Worm (Caenorhabditis elegans) whole organism, young adult: ENCODE results near the gene ncx-10.

Source experiments
- B0336.3 ChIP-seq: fragments of 200-800 bp; sonication (Bioruptor generic); IDR thresholded peaks from 2 replicates; pipeline ENCODE4 v1.3.6; 2022; ENCODE audit warnings: missing genetic modification characterization, missing compliant biosample characterization
- F37B4.10 ChIP-seq: fragments of 200-800 bp; sonication (Bioruptor generic); IDR thresholded peaks from 2 replicates; pipeline ENCODE4 v1.3.6; 2022; ENCODE audit warnings: missing genetic modification characterization, missing compliant biosample characterization
- F39B2.1 ChIP-seq: fragments of 200-800 bp; sonication (Bioruptor generic); IDR thresholded peaks from 2 replicates; pipeline ENCODE4 v1.3.6; 2022; ENCODE audit warnings: missing genetic modification reagents, missing genetic modification characterization, missing compliant biosample characterization
- F55B11.4 ChIP-seq: sonication (generic microtip); optimal IDR thresholded peaks from 2 replicates; lab custom pipeline; 2016; ENCODE audit warnings: missing compliant biosample characterization, missing genetic modification characterization, borderline replicate concordance; ENCODE audit not compliant: insufficient read depth
- K12H6.12 ChIP-seq: fragments of 200-800 bp; sonication (Bioruptor generic); optimal IDR thresholded peaks from 2 replicates; lab custom pipeline; 2018; ENCODE audit warnings: mild to moderate bottlenecking, missing genetic modification characterization, missing compliant biosample characterization
- Y67H2A.10 ChIP-seq: fragments of 200-800 bp; sonication (Bioruptor generic); conservative IDR thresholded peaks from 2 replicates; pipeline ENCODE4 v1.3.6; 2022; ENCODE audit warnings: missing genetic modification reagents, missing genetic modification characterization, missing compliant biosample characterization
- ZK185.1 ChIP-seq: sonication (generic microtip); optimal IDR thresholded peaks from 2 replicates; lab custom pipeline; 2016; ENCODE audit warnings: mild to moderate bottlenecking, missing genetic modification characterization, missing compliant biosample characterization; ENCODE audit not compliant: poor library complexity, severe bottlenecking
- bed-2 ChIP-seq: fragments of 200-800 bp; sonication (Bioruptor generic); IDR thresholded peaks from 2 replicates; pipeline ENCODE4 v1.3.6; 2022; ENCODE audit warnings: missing genetic modification reagents, missing genetic modification characterization, missing compliant biosample characterization
- ccch-3 ChIP-seq: fragments of 200-800 bp; sonication (Bioruptor generic); optimal IDR thresholded peaks from 2 replicates; lab custom pipeline; 2018; ENCODE audit warnings: mild to moderate bottlenecking, missing genetic modification characterization, missing compliant biosample characterization
- ceh-100 ChIP-seq: fragments of 200-800 bp; sonication (Bioruptor generic); IDR thresholded peaks from 2 replicates; pipeline ENCODE4 v1.3.6; 2022; ENCODE audit warnings: missing genetic modification reagents, missing genetic modification characterization, missing compliant biosample characterization
- ceh-27 ChIP-seq: fragments of 200-800 bp; sonication (Bioruptor generic); optimal IDR thresholded peaks from 2 replicates; lab custom pipeline; 2018; ENCODE audit warnings: mild to moderate bottlenecking, missing genetic modification characterization, moderate library complexity, missing compliant biosample characterization
- ceh-40 ChIP-seq: fragments of 200-800 bp; sonication (Bioruptor generic); IDR thresholded peaks from 2 replicates; pipeline ENCODE4 v1.3.6; 2022; ENCODE audit warnings: missing genetic modification characterization, missing compliant biosample characterization
- ceh-58 ChIP-seq: fragments of 200-800 bp; sonication (Bioruptor generic); IDR thresholded peaks from 2 replicates; pipeline ENCODE4 v1.3.6; 2022; ENCODE audit warnings: missing genetic modification characterization, missing compliant biosample characterization
- efl-1 ChIP-seq: fragments of 150-350 bp; optimal IDR thresholded peaks from 2 replicates; lab custom pipeline; 2014; ENCODE audit warnings: missing biosample characterization, missing genetic modification reagents, missing genetic modification characterization
- ekl-4 ChIP-seq: fragments of 200-800 bp; sonication (Bioruptor generic); IDR thresholded peaks from 2 replicates; pipeline ENCODE4 v1.3.6; 2022; ENCODE audit warnings: missing genetic modification reagents, missing genetic modification characterization, missing compliant biosample characterization
- ets-4 ChIP-seq: fragments of 200-800 bp; sonication (Bioruptor generic); optimal IDR thresholded peaks from 2 replicates; lab custom pipeline; 2018; ENCODE audit warnings: mild to moderate bottlenecking, missing genetic modification characterization, missing compliant biosample characterization
- gei-17 ChIP-seq: fragments of 200-800 bp; sonication (Bioruptor generic); optimal IDR thresholded peaks from 2 replicates; lab custom pipeline; 2018; ENCODE audit warnings: mild to moderate bottlenecking, missing genetic modification characterization, missing compliant biosample characterization
- hlh-26 ChIP-seq: fragments of 200-800 bp; sonication (Bioruptor generic); conservative IDR thresholded peaks from 2 replicates; pipeline ENCODE4 v1.3.6; 2022; ENCODE audit warnings: missing genetic modification reagents, missing genetic modification characterization, missing compliant biosample characterization
- let-526 ChIP-seq: fragments of 200-800 bp; sonication (Bioruptor generic); IDR thresholded peaks from 2 replicates; pipeline ENCODE4 v1.3.6; 2022; ENCODE audit warnings: missing genetic modification reagents, missing genetic modification characterization, missing compliant biosample characterization
- lin-26 ChIP-seq: fragments of 200-800 bp; sonication (Bioruptor generic); IDR thresholded peaks from 2 replicates; pipeline ENCODE4 v1.3.6; 2022; ENCODE audit warnings: missing genetic modification reagents, missing genetic modification characterization, missing compliant biosample characterization
- lin-40 ChIP-seq: sonication (generic microtip); optimal IDR thresholded peaks from 2 replicates; lab custom pipeline; 2016; ENCODE audit warnings: missing genetic modification characterization, mild to moderate bottlenecking, missing compliant biosample characterization, missing genotype, missing genetic modification reagents
- madf-10 ChIP-seq: sonication (generic microtip); optimal IDR thresholded peaks from 2 replicates; lab custom pipeline; 2016; ENCODE audit warnings: mild to moderate bottlenecking, missing genetic modification characterization, missing compliant biosample characterization
- nfya-2 ChIP-seq: fragments of 200-800 bp; sonication (Bioruptor generic); IDR thresholded peaks from 2 replicates; pipeline ENCODE4 v1.3.6; 2022; ENCODE audit warnings: missing genetic modification reagents, missing genetic modification characterization, missing compliant biosample characterization
- nfyb-1 ChIP-seq: fragments of 200-800 bp; sonication (Bioruptor generic); IDR thresholded peaks from 2 replicates; pipeline ENCODE4 v1.3.6; 2022; ENCODE audit warnings: missing genetic modification reagents, missing genetic modification characterization, missing compliant biosample characterization
- nhr-80 ChIP-seq: sonication (generic microtip); optimal IDR thresholded peaks from 2 replicates; lab custom pipeline; 2016; ENCODE audit warnings: missing genetic modification characterization, missing compliant biosample characterization
- nhr-90 ChIP-seq: sonication (generic microtip); optimal IDR thresholded peaks from 2 replicates; lab custom pipeline; 2016; ENCODE audit warnings: missing genotype, mild to moderate bottlenecking, missing genetic modification characterization, missing compliant biosample characterization
- pha-4 ChIP-seq: fragments of 150-350 bp; sonication (generic microtip); optimal IDR thresholded peaks from 2 replicates; lab custom pipeline; 2014; ENCODE audit warnings: missing biosample characterization, missing genetic modification reagents, missing genetic modification characterization
- repo-1 ChIP-seq: sonication (generic microtip); optimal IDR thresholded peaks from 2 replicates; lab custom pipeline; 2017; ENCODE audit warnings: mild to moderate bottlenecking, missing genetic modification characterization, missing compliant biosample characterization
- rpc-1 ChIP-seq, 2 experiments: fragments of 150-350 bp in 1 of 2; sonication (generic microtip) in 1 of 2; optimal IDR thresholded peaks; 2 replicates each; lab custom pipeline; 2014 to 2018; ENCODE audit warnings: missing biosample characterization in 1 of 2, missing genetic modification characterization in 1 of 2, missing genetic modification reagents in 1 of 2, missing genotype in 1 of 2
- sdz-38 ChIP-seq: sonication (generic microtip); optimal IDR thresholded peaks from 2 replicates; lab custom pipeline; 2016; ENCODE audit warnings: missing genotype, missing genetic modification characterization, missing compliant biosample characterization
- sea-2 ChIP-seq: fragments of 200-800 bp; sonication (Bioruptor generic); IDR thresholded peaks from 2 replicates; pipeline ENCODE4 v1.3.6; 2022; ENCODE audit warnings: missing genetic modification characterization, missing compliant biosample characterization
- snpc-3.4 ChIP-seq: sonication (generic microtip); optimal IDR thresholded peaks from 2 replicates; lab custom pipeline; 2017; ENCODE audit warnings: missing genetic modification characterization, mild to moderate bottlenecking, missing compliant biosample characterization, antibody characterized with exemption, moderate library complexity, missing genotype, missing genetic modification reagents
- snpc-4 ChIP-seq, 5 experiments: fragments of 150-350 bp in 1 of 5; sonication (generic microtip) in 4 of 5; optimal IDR thresholded peaks; 2 replicates each; lab custom pipeline; 2014 to 2018; ENCODE audit warnings: missing genetic modification characterization in 5 of 5, missing biosample characterization in 3 of 5, antibody characterized with exemption in 2 of 5, mild to moderate bottlenecking in 2 of 5, missing compliant biosample characterization in 2 of 5, missing genotype in 2 of 5, moderate library complexity in 2 of 5, missing genetic modification reagents in 1 of 5
- sptf-2 ChIP-seq: fragments of 200-800 bp; sonication (Bioruptor generic); optimal IDR thresholded peaks from 2 replicates; lab custom pipeline; 2018; ENCODE audit warnings: mild to moderate bottlenecking, missing genetic modification characterization, missing compliant biosample characterization
- tbx-9 ChIP-seq: sonication (generic microtip); optimal IDR thresholded peaks from 2 replicates; lab custom pipeline; 2016; ENCODE audit warnings: borderline replicate concordance, missing genetic modification characterization, inconsistent platforms, missing compliant biosample characterization
- tlf-1 ChIP-seq: fragments of 200-800 bp; sonication (Bioruptor generic); optimal IDR thresholded peaks from 2 replicates; lab custom pipeline; 2018; ENCODE audit warnings: mild to moderate bottlenecking, missing genetic modification characterization, missing compliant biosample characterization
- zim-3 ChIP-seq: sonication (generic microtip); optimal IDR thresholded peaks from 2 replicates; lab custom pipeline; 2017; ENCODE audit warnings: mild to moderate bottlenecking, missing genetic modification characterization, moderate library complexity, missing compliant biosample characterization
- ztf-22 ChIP-seq: fragments of 200-800 bp; sonication (Bioruptor generic); optimal IDR thresholded peaks from 2 replicates; lab custom pipeline; 2018; ENCODE audit warnings: mild to moderate bottlenecking, missing genetic modification characterization, moderate library complexity, missing compliant biosample characterization

ncx-10 gene

ce11 chrV:7908431-7908830 is 24.5 kb downstream of the ncx-10 start:
- TF ChIP-seq ceh-58 (GFP tag; lab: Robert Waterston, UW) (no peak), madf-10 (tag; lab: Kevin White, UChicago) (no peak), nfya-2 (GFP tag; lab: Robert Waterston, UW) (no peak), F55B11.4 (no peak), ceh-27 (GFP tag; lab: Kevin White, UChicago) (no peak), ccch-3 (no peak), B0336.3 (GFP tag; lab: Robert Waterston, UW) (no peak), K12H6.12 (tag; lab: Kevin White, UChicago) (no peak), ekl-4 (GFP tag; lab: Robert Waterston, UW) (no peak), rpc-1 (optimal IDR thresholded peaks at IDR 0.05; lab: Kevin White, UChicago) (no peak), rpc-1 (tag; optimal IDR thresholded peaks at IDR 0.05; lab: Kevin White, UChicago) (no peak), nhr-90 (tag; lab: Kevin White, UChicago) (no peak), F37B4.10 (GFP tag; lab: Robert Waterston, UW) (no peak), let-526 (no peak), tbx-9 (tag; lab: Kevin White, UChicago) (no peak), tlf-1 (no peak), sdz-38 (no peak), bed-2 (GFP tag; lab: Robert Waterston, UW) (no peak), ZK185.1 (tag; lab: Kevin White, UChicago) (no peak)
- TF ChIP-seq, all 124 proteins: peak for 0

- TF ChIP-seq ztf-22 (GFP tag; lab: Kevin White, UChicago) (no peak), nhr-80 (tag; lab: Kevin White, UChicago) (no peak), sea-2 (GFP tag; lab: Robert Waterston, UW) (no peak), ceh-100 (GFP tag; lab: Robert Waterston, UW) (no peak), ZK185.1 (tag; lab: Kevin White, UChicago) (no peak), sptf-2 (GFP tag; lab: Kevin White, UChicago) (no peak), repo-1 (no peak), efl-1 (GFP tag; lab: Kevin White, UChicago) (no peak)
Observed at ce11 chrV:7904389-7904788, 28.5 kb downstream of the ncx-10 start.

ce11 chrV:7901222-7901621 is 31.7 kb downstream of the ncx-10 start:
- TF ChIP-seq zim-3 (tag; lab: Kevin White, UChicago) (no peak), pha-4 (tag; lab: Kevin White, UChicago) (no peak), ets-4 (GFP tag; lab: Kevin White, UChicago) (no peak), lin-40 (tag; lab: Kevin White, UChicago) (no peak), gei-17 (no peak), K12H6.12 (tag; lab: Kevin White, UChicago) (no peak), nfyb-1 (GFP tag; lab: Robert Waterston, UW) (no peak), snpc-3.4 (tag; lab: Kevin White, UChicago) (no peak), ceh-40 (GFP tag; lab: Robert Waterston, UW) (no peak), let-526 (no peak), tlf-1 (no peak), lin-26 (GFP tag; lab: Robert Waterston, UW) (no peak), hlh-26 (no peak)
- TF ChIP-seq, all 124 proteins: peak for 0

ce11 chrV:7899761-7900160 is 33.1 kb downstream of the ncx-10 start, which contains the start of gene F40A3.7:
TSS of gene F40A3.7 (minus strand) at chrV:7899861.
- TF ChIP-seq F39B2.1, result no peak
- no peak for TF ChIP-seq snpc-4 (GFP tag; optimal IDR thresholded peaks at IDR 0.05; lab: Kevin White, UChicago)
- no peak for TF ChIP-seq snpc-4 (tag; optimal IDR thresholded peaks at IDR 0.05; lab: Kevin White, UChicago)
- no peak for TF ChIP-seq sdz-38
- no peak for TF ChIP-seq Y67H2A.10 (GFP tag; lab: Robert Waterston, UW)
- TF ChIP-seq nhr-90 (tag; lab: Kevin White, UChicago), result no peak
